Fruit fly (Drosophila melanogaster) whole organism, embryonic: ENCODE measurements around the gene Noa36.

Source experiments
- CG12942 ChIP-seq: fragments of 200-800 bp; sonication (Bioruptor generic); optimal IDR thresholded peaks from 3 replicates; lab custom pipeline; 2016; ENCODE audit warnings: missing biosample characterization, missing genetic modification characterization
- CG15011 ChIP-seq: fragments of 200-800 bp; sonication (Bioruptor generic); optimal IDR thresholded peaks from 3 replicates; lab custom pipeline; 2018; ENCODE audit warnings: missing biosample characterization, mild to moderate bottlenecking, missing genetic modification characterization
- CG15514 ChIP-seq: fragments of 200-800 bp; sonication (Bioruptor generic); optimal IDR thresholded peaks from 3 replicates; lab custom pipeline; 2017; ENCODE audit warnings: missing biosample characterization, missing genetic modification characterization, mild to moderate bottlenecking, moderate library complexity, missing genetic modification reagents
- CG16813 ChIP-seq: fragments of 200-800 bp; sonication (Bioruptor generic); IDR thresholded peaks from 3 replicates; pipeline ENCODE4 v1.3.6; 2022; ENCODE audit warnings: missing biosample characterization, missing genetic modification characterization; ENCODE audit not compliant: partially characterized antibody
- CG2129 ChIP-seq: fragments of 200-800 bp; sonication (Bioruptor generic); IDR thresholded peaks from 2 replicates; pipeline ENCODE4 v1.3.6; 2022; ENCODE audit warnings: missing biosample characterization, missing genetic modification characterization; ENCODE audit not compliant: partially characterized antibody
- CG2678 ChIP-seq: fragments of 200-800 bp; sonication (Bioruptor generic); optimal IDR thresholded peaks from 3 replicates; lab custom pipeline; 2019; ENCODE audit warnings: missing biosample characterization, mild to moderate bottlenecking, missing genetic modification characterization, moderate library complexity
- CG7745 ChIP-seq: fragments of 200-800 bp; sonication (Bioruptor generic); optimal IDR thresholded peaks from 2 replicates; lab custom pipeline; 2018; ENCODE audit warnings: missing biosample characterization, mild to moderate bottlenecking, missing genetic modification characterization, moderate library complexity
- Dll ChIP-seq: fragments of 200-800 bp; sonication (Bioruptor generic); IDR thresholded peaks from 4 replicates; pipeline ENCODE4 v1.3.6; 2022; ENCODE audit warnings: missing biosample characterization, missing genetic modification characterization; ENCODE audit not compliant: partially characterized antibody
- E2f1 ChIP-seq: fragments of 200-800 bp; sonication (Bioruptor generic); IDR thresholded peaks from 2 replicates; pipeline ENCODE4 v1.3.6; 2022; ENCODE audit warnings: missing biosample characterization, missing genetic modification characterization
- Kr ChIP-seq: fragments of 200-800 bp; sonication (Bioruptor generic); optimal IDR thresholded peaks from 2 replicates; lab custom pipeline; 2017; ENCODE audit warnings: missing biosample characterization, mild to moderate bottlenecking, missing genetic modification characterization
- Med ChIP-seq: fragments of 200-800 bp; sonication (Bioruptor generic); peaks from one replicate; lab custom pipeline; 2016; ENCODE audit warnings: missing biosample characterization, missing genetic modification characterization, mild to moderate bottlenecking, inconsistent platforms, moderate library complexity
- pita ChIP-seq: fragments of 200-800 bp; sonication (Bioruptor generic); optimal IDR thresholded peaks from 2 replicates; lab custom pipeline; 2017; ENCODE audit warnings: missing biosample characterization, mild to moderate bottlenecking, missing genetic modification characterization
- pnt ChIP-seq: fragments of 200-800 bp; sonication (Bioruptor generic); optimal IDR thresholded peaks from 3 replicates; lab custom pipeline; 2016; ENCODE audit warnings: missing biosample characterization, missing genetic modification characterization
- psq ChIP-seq: fragments of 200-800 bp; sonication (Bioruptor generic); optimal IDR thresholded peaks from 2 replicates; lab custom pipeline; 2017; ENCODE audit warnings: missing biosample characterization, missing genetic modification characterization

dm6 chr3R:28561320-28561831 lies 37.7 kb downstream of the Noa36 start:
- TF ChIP-seq CG15011: no peak
- no peak for TF ChIP-seq CG15514 (GFP tag; lab: Kevin White, UChicago)
- no peak for TF ChIP-seq CG2678
- TF ChIP-seq Med (GFP tag; lab: Kevin White, UChicago): no peak
- no peak for TF ChIP-seq CG2129 (GFP tag; lab: Robert Waterston, UW)
- no peak for TF ChIP-seq CG12942 (GFP tag; lab: Kevin White, UChicago)
- no peak for TF ChIP-seq Dll (GFP tag; lab: Robert Waterston, UW)
- no peak for TF ChIP-seq E2f1 (GFP tag; lab: Robert Waterston, UW)
- TF ChIP-seq CG7745 (tag; lab: Kevin White, UChicago): no peak
- TF ChIP-seq CG16813 (GFP tag; lab: Robert Waterston, UW): no peak
- no peak for TF ChIP-seq pnt (GFP tag; lab: Kevin White, UChicago)
- no peak for TF ChIP-seq pita (GFP tag; lab: Kevin White, UChicago)
- no peak for TF ChIP-seq psq (GFP tag; lab: Kevin White, UChicago)
- no peak for TF ChIP-seq Kr
